Worm (Caenorhabditis elegans): ENCODE data around the gene sru-30.

- TF ChIP-seq aly-2 (tag; optimal IDR thresholded peaks at IDR 0.05): no peak
- TF ChIP-seq tbx-2 (tag; optimal IDR thresholded peaks at IDR 0.05): no peak
- TF ChIP-seq nhr-237 (tag; optimal IDR thresholded peaks at IDR 0.05): no peak
- TF ChIP-seq tlp-1 (tag; optimal IDR thresholded peaks at IDR 0.05): no peak
- TF ChIP-seq ceh-82 (tag; optimal IDR thresholded peaks at IDR 0.05): no peak
- TF ChIP-seq efl-3 (GFP tag; optimal IDR thresholded peaks at IDR 0.05): no peak
- TF ChIP-seq grh-1 (GFP tag; IDR thresholded peaks at IDR 0.05): no peak
- TF ChIP-seq ama-1 (optimal IDR thresholded peaks at IDR 0.05): no peak
- no peak for TF ChIP-seq fkh-10 (GFP tag; optimal IDR thresholded peaks at IDR 0.05)
- TF ChIP-seq jun-1 (tag; optimal IDR thresholded peaks at IDR 0.05): no peak
Measured at ce11 chrV:9794997-9795396, 18.6 kb upstream of the sru-30 start.
